Worm (Caenorhabditis elegans): ENCODE data around the gene atic-1.
A peak's percentile ranks its signal among the peaks of the same experiment; 100 is the strongest.

Gene atic-1

DNA sequence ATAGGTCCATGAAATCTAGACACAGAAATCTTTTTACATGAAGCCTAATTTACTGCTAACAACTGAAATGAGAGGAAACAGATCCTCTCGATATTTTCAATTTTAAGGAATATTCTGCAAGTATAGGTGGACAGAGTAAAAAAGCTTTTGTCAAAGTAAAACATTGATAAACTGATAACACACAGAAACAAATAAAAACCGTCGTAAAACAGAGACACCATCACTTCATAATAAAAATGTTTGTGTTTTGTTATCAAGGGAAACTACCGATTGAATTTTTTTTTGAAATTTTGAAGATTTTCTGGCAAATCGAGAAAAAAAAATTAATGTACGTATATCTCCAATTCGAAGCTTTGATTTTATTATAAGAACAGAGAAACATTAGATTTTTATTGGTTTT, 660 bp upstream of the atic-1 start (continued):
- TF ChIP-seq nhr-28 (tag; optimal IDR thresholded peaks at IDR 0.05), result peak; percentile 14
- no peak for TF ChIP-seq daf-16 (GFP tag; optimal IDR thresholded peaks at IDR 0.05)
- peak; percentile 44 for TF ChIP-seq daf-16 (tag; optimal IDR thresholded peaks at IDR 0.05)
- no peak for TF ChIP-seq hlh-11 (tag; optimal IDR thresholded peaks at IDR 0.05)
- no peak for TF ChIP-seq F37D6.2 (tag; optimal IDR thresholded peaks at IDR 0.05)
- TF ChIP-seq dve-1 (tag; optimal IDR thresholded peaks at IDR 0.05; ENCODE audit: insufficient read depth), result peak; percentile 44
- TF ChIP-seq mdl-1 (tag; optimal IDR thresholded peaks at IDR 0.05), result no peak
- TF ChIP-seq snpc-4 (tag; optimal IDR thresholded peaks at IDR 0.05), result no peak
- TF ChIP-seq lin-1 (GFP tag; IDR thresholded peaks at IDR 0.05), result no peak
- no peak for TF ChIP-seq ceh-62 (tag; optimal IDR thresholded peaks at IDR 0.05)
- peak; percentile 6 for TF ChIP-seq nhr-77 (tag; optimal IDR thresholded peaks at IDR 0.05)
- no peak for TF ChIP-seq hif-1 (tag; optimal IDR thresholded peaks at IDR 0.05)

- TF ChIP-seq nhr-48 (tag; optimal IDR thresholded peaks at IDR 0.05), result no peak
Measured at ce11 chrIV:7897443-7897842, 15.6 kb downstream of the atic-1 start, which contains the start of gene ilys-4. TSS of gene ilys-4 (minus strand) at chrIV:7897543.

DNA sequence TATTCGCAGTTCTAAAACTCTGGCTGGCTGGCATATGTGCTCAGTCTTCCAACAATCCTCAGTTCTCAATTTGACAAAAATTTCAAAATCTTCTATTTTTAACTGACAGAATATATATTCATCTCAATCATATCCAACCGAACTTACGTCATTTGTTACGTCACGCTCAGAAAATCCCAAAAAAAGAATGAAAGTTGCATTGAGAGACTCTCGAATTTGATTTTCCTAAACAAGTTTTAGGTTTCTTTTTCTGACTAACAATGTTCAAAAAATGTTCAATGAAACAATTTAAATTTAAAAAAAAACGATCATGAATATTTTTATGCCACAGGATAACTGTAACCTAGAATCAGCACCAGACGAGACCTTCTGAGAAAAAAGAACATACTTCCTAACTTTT, 16.1 kb downstream of the atic-1 start:
- TF ChIP-seq ces-1 (GFP tag; optimal IDR thresholded peaks at IDR 0.05), result peak; percentile 53
- no peak for TF ChIP-seq mxl-3 (GFP tag; optimal IDR thresholded peaks at IDR 0.05)
- peak; percentile 53 for TF ChIP-seq fkh-10 (GFP tag; optimal IDR thresholded peaks at IDR 0.05)
- TF ChIP-seq lir-3 (tag; optimal IDR thresholded peaks at IDR 0.05), result no peak

- peak; percentile 60 for TF ChIP-seq hlh-11 (tag; optimal IDR thresholded peaks at IDR 0.05)
- TF ChIP-seq nhr-42 (GFP tag; IDR thresholded peaks at IDR 0.05), result no peak
- TF ChIP-seq dmd-6 (GFP tag; IDR thresholded peaks at IDR 0.05), result peak; percentile 38; the same call in 1 of the 2 replicates
- TF ChIP-seq nhr-28 (tag; optimal IDR thresholded peaks at IDR 0.05), result peak; percentile 61
- TF ChIP-seq arid-1 (GFP tag; conservative IDR thresholded peaks at IDR 0.05), result no peak
- no peak for TF ChIP-seq snpc-4 (tag; optimal IDR thresholded peaks at IDR 0.05)
- no peak for TF ChIP-seq ztf-7 (tag; optimal IDR thresholded peaks at IDR 0.05)
- TF ChIP-seq T20F7.1 (GFP tag; optimal IDR thresholded peaks at IDR 0.05), result peak; percentile 28
- TF ChIP-seq unc-39 (tag; optimal IDR thresholded peaks at IDR 0.05), result no peak
- no peak for TF ChIP-seq daf-16 (GFP tag; optimal IDR thresholded peaks at IDR 0.05)
- peak; percentile 73 for TF ChIP-seq daf-16 (tag; optimal IDR thresholded peaks at IDR 0.05)
- no peak for TF ChIP-seq zip-2 (tag; optimal IDR thresholded peaks at IDR 0.05)
- TF ChIP-seq Y5F2A.4 (GFP tag; optimal IDR thresholded peaks at IDR 0.05), result no peak
- no peak for TF ChIP-seq F37D6.2 (tag; optimal IDR thresholded peaks at IDR 0.05)
- TF ChIP-seq dve-1 (tag; optimal IDR thresholded peaks at IDR 0.05; ENCODE audit: insufficient read depth), result peak; percentile 57
- peak; percentile 65 for TF ChIP-seq pqm-1 (tag; optimal IDR thresholded peaks at IDR 0.05)
- peak; percentile 19 for TF ChIP-seq hlh-30 (tag; optimal IDR thresholded peaks at IDR 0.05; ENCODE audit: insufficient read depth)
- 0 out of 2 replicates have a peak, but pooled peaks have one; percentile 9 for TF ChIP-seq php-3 (GFP tag; IDR thresholded peaks at IDR 0.05)
- TF ChIP-seq nhr-237 (tag; optimal IDR thresholded peaks at IDR 0.05), result no peak
- TF ChIP-seq spr-1 (tag; optimal IDR thresholded peaks at IDR 0.05), result no peak
- no peak for TF ChIP-seq unc-62 (GFP tag; optimal IDR thresholded peaks at IDR 0.05 in 1 of 2)
- no peak for TF ChIP-seq unc-62 (tag; optimal IDR thresholded peaks at IDR 0.05)
Measured at ce11 chrIV:7898489-7898888, 16.7 kb downstream of the atic-1 start.

DNA sequence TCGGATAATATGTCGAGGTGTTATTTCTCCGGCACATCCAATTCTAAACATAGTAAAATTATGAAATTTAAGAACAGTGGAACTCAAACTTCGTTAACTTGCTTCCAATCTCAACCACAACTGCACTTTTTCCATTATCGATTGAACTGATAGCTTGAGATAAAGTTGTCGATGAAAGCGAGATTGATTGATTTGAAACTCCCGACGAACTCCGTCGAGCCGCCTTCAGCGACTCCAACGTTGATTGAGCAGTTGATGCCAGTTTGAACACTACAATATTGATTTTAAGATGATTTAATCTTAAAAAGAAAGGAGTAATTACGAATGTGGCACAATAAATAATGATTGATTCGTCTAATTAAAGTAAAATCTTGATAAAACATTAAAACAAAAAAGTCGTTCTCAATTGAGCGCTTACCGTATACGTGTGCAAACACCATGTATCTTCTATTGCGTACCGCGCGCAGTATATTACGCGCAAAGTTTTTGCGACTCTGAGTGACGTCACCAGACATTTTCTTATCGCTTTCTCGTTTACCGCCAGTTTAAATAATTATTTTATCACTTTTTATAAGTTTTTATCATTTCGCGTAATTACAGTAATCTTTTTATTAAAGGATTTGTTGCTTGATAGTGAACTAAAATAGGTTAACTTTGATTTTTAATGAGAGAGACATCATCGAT, 20.5 kb downstream of the atic-1 start, which contains the start of gene arp-11:
Gene arp-11, minus strand, starts transcription at position 51 of the 684 bp plus-strand sequence.
- peak; percentile 21 for TF ChIP-seq lin-13 (GFP tag; optimal IDR thresholded peaks at IDR 0.05)
- peak; percentile 61 for TF ChIP-seq hmg-1.1 (GFP tag; IDR thresholded peaks at IDR 0.05)
- no peak for TF ChIP-seq dmd-8 (GFP tag; IDR thresholded peaks at IDR 0.05)
- TF ChIP-seq spr-1 (tag; optimal IDR thresholded peaks at IDR 0.05), result no peak
- no peak for TF ChIP-seq F26F4.8 (GFP tag; conservative IDR thresholded peaks at IDR 0.05)
- TF ChIP-seq R02D3.7 (tag; optimal IDR thresholded peaks at IDR 0.05), result no peak
- TF ChIP-seq duxl-1 (tag; optimal IDR thresholded peaks at IDR 0.05; ENCODE audit: poor library complexity), result no peak
- no peak for TF ChIP-seq ctbp-1 (GFP tag; IDR thresholded peaks at IDR 0.05)
- peak in 1 of 2 experiments; percentile 27 for TF ChIP-seq hif-1 (tag; optimal IDR thresholded peaks at IDR 0.05)
- TF ChIP-seq unc-39 (tag; optimal IDR thresholded peaks at IDR 0.05), result no peak
- no peak for TF ChIP-seq pqm-1 (tag; optimal IDR thresholded peaks at IDR 0.05)
- peak; percentile 96 for TF ChIP-seq dve-1 (tag; optimal IDR thresholded peaks at IDR 0.05; ENCODE audit: insufficient read depth)
- TF ChIP-seq mdt-29 (GFP tag; IDR thresholded peaks at IDR 0.05), result no peak
- no peak for TF ChIP-seq daf-19 (GFP tag; conservative IDR thresholded peaks at IDR 0.05)
- peak; percentile 73 for TF ChIP-seq dmd-6 (GFP tag; IDR thresholded peaks at IDR 0.05)
- no peak for TF ChIP-seq egl-27 (tag; optimal IDR thresholded peaks at IDR 0.05)
- no peak for TF ChIP-seq ces-1 (GFP tag; optimal IDR thresholded peaks at IDR 0.05)
- no peak for TF ChIP-seq unc-130 (GFP tag; optimal IDR thresholded peaks at IDR 0.05)

All from whole organism, L4 larva.